Fruit fly (Drosophila melanogaster): ENCODE measurements around the gene Acyp.

DNA sequence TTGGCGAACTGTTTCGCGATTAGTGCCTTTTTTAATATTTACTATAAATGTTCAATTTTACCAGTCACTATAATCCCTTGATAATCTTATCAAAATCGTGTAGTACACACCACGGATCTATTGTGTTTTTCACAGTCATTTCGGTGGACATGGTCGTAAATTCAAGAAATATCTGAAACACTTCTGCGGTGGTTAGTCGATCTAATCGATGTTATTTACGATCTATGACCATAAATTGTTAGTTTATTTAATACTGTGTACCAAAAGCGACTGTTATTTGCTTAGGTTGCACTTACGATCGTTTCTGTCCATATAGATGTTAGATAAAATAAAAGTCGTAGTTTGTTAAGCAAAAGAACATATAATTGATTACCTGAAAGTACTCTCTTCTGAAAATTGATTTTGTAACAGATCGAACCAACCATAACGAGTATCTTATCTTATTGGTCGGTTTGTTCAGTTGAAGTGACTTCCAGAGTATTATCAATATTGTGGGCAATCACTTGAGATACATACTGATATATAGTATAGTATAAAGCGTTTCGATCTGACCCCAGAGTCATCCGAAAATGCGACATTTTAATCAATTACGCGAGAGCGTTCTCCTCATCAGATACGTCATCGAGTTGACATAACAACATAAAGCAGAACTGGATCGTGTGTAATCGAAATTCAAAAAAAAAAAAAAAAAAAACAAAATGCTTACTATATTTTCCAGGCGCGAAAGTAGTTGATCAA is 5.9 kb upstream of the Acyp start:
- no peak for TF ChIP-seq Met (GFP tag; optimal IDR thresholded peaks at IDR 0.05)
- TF ChIP-seq CG11902 (GFP tag; optimal IDR thresholded peaks at IDR 0.05): no peak
